Worm (Caenorhabditis elegans) whole organism, L4 larva: ENCODE data around the gene Y50D4A.10.

Experiments used
- F26F4.8 ChIP-seq: fragments of 200-800 bp; sonication (Bioruptor generic); conservative IDR thresholded peaks from 2 replicates; pipeline ENCODE4 v1.3.6; 2022; ENCODE audit warnings: missing genetic modification characterization, missing compliant biosample characterization
- Y75B8A.6 ChIP-seq: fragments of 200-800 bp; sonication (Bioruptor generic); IDR thresholded peaks from 2 replicates; pipeline ENCODE4 v1.3.6; 2022; ENCODE audit warnings: missing genetic modification reagents, missing genetic modification characterization, missing compliant biosample characterization
- ZK337.2 ChIP-seq: fragments of 200-800 bp; sonication (Bioruptor generic); IDR thresholded peaks from 2 replicates; pipeline ENCODE4 v1.3.6; 2022; ENCODE audit warnings: missing genetic modification reagents, missing genetic modification characterization, missing compliant biosample characterization
- ZK546.5 ChIP-seq, 2 experiments: sonication (generic microtip); optimal IDR thresholded peaks; 2 replicates each; lab custom pipeline; 2017; ENCODE audit warnings: missing biosample characterization in 2 of 2, missing genetic modification characterization in 2 of 2
- aha-1 ChIP-seq: fragments of 150-350 bp; peaks from one replicate; lab custom pipeline; 2014; ENCODE audit warnings: missing biosample characterization, missing genetic modification characterization
- arid-1 ChIP-seq: fragments of 200-800 bp; sonication (Bioruptor generic); conservative IDR thresholded peaks from 2 replicates; pipeline ENCODE4 v1.3.6; 2022; ENCODE audit warnings: missing genetic modification reagents, missing genetic modification characterization, missing compliant biosample characterization
- ceh-20 ChIP-seq: fragments of 200-800 bp; sonication (Bioruptor generic); IDR thresholded peaks from 2 replicates; pipeline ENCODE4 v1.3.6; 2022; ENCODE audit warnings: missing genetic modification reagents, missing genetic modification characterization, missing compliant biosample characterization
- ceh-28 ChIP-seq: fragments of 150-350 bp; optimal IDR thresholded peaks from 2 replicates; lab custom pipeline; 2014; ENCODE audit warnings: missing biosample characterization, missing genetic modification reagents, missing genetic modification characterization
- ceh-32 ChIP-seq: sonication (generic microtip); optimal IDR thresholded peaks from 2 replicates; lab custom pipeline; 2016; ENCODE audit warnings: mild to moderate bottlenecking, missing genetic modification characterization, missing compliant biosample characterization; ENCODE audit not compliant: poor library complexity
- ceh-44 ChIP-seq: fragments of 200-800 bp; sonication (Bioruptor generic); IDR thresholded peaks from 2 replicates; pipeline ENCODE4 v1.3.6; 2022; ENCODE audit warnings: missing genetic modification reagents, missing genetic modification characterization, missing compliant biosample characterization
- daf-12 ChIP-seq: fragments of 150-350 bp; optimal IDR thresholded peaks from 2 replicates; lab custom pipeline; 2014; ENCODE audit warnings: missing biosample characterization, missing genetic modification reagents, missing genetic modification characterization
- dve-1 ChIP-seq: sonication (generic microtip); optimal IDR thresholded peaks from 2 replicates; lab custom pipeline; 2017; ENCODE audit warnings: antibody characterized with exemption, mild to moderate bottlenecking, missing genetic modification characterization, missing compliant biosample characterization; ENCODE audit not compliant: insufficient read depth
- fos-1 ChIP-seq: fragments of 150-350 bp; optimal IDR thresholded peaks from 2 replicates; lab custom pipeline; 2014; ENCODE audit warnings: missing biosample characterization, missing genetic modification characterization
- hlh-11 ChIP-seq: fragments of 200-800 bp; sonication (Bioruptor generic); optimal IDR thresholded peaks from 2 replicates; lab custom pipeline; 2018; ENCODE audit warnings: mild to moderate bottlenecking, missing genetic modification characterization, missing compliant biosample characterization
- hlh-30 ChIP-seq: sonication (generic microtip); optimal IDR thresholded peaks from 2 replicates; lab custom pipeline; 2017; ENCODE audit warnings: antibody characterized with exemption, mild to moderate bottlenecking, missing genetic modification characterization, missing compliant biosample characterization; ENCODE audit not compliant: insufficient read depth
- jun-1 ChIP-seq: fragments of 150-350 bp; optimal IDR thresholded peaks from 2 replicates; lab custom pipeline; 2014; ENCODE audit warnings: missing biosample characterization, missing genetic modification reagents, missing genetic modification characterization
- lim-7 ChIP-seq: fragments of 200-800 bp; sonication (Bioruptor generic); IDR thresholded peaks from 2 replicates; pipeline ENCODE4 v1.3.6; 2022; ENCODE audit warnings: missing genetic modification characterization, missing compliant biosample characterization
- lin-29 ChIP-seq: fragments of 200-800 bp; sonication (Bioruptor generic); IDR thresholded peaks from 2 replicates; pipeline ENCODE4 v1.3.6; 2022; ENCODE audit warnings: missing genetic modification reagents, missing genetic modification characterization, missing compliant biosample characterization
- lsy-2 ChIP-seq, 2 experiments: fragments of 150-350 bp in 1 of 2; sonication (generic microtip) in 1 of 2; optimal IDR thresholded peaks; 2 replicates each; lab custom pipeline; 2014 to 2017; ENCODE audit warnings: missing biosample characterization in 2 of 2, missing genetic modification characterization in 2 of 2
- madf-9 ChIP-seq: fragments of 200-800 bp; sonication (Bioruptor generic); conservative IDR thresholded peaks from 2 replicates; pipeline ENCODE4 v1.3.6; 2022; ENCODE audit warnings: missing genetic modification reagents, missing genetic modification characterization, missing compliant biosample characterization
- mes-2 ChIP-seq: sonication (generic microtip); optimal IDR thresholded peaks from 2 replicates; lab custom pipeline; 2016; ENCODE audit warnings: missing genotype, mild to moderate bottlenecking, missing genetic modification characterization, missing compliant biosample characterization; ENCODE audit not compliant: poor library complexity, severe bottlenecking
- mxl-3 ChIP-seq: fragments of 200-800 bp; sonication (Bioruptor generic); optimal IDR thresholded peaks from 2 replicates; lab custom pipeline; 2018; ENCODE audit warnings: mild to moderate bottlenecking, missing genetic modification characterization, missing compliant biosample characterization
- nhr-237 ChIP-seq: sonication (generic microtip); optimal IDR thresholded peaks from 2 replicates; lab custom pipeline; 2017; ENCODE audit warnings: missing biosample characterization, missing genetic modification characterization
- nhr-25 ChIP-seq: sonication (generic microtip); optimal IDR thresholded peaks from 2 replicates; lab custom pipeline; 2017; ENCODE audit warnings: missing genetic modification characterization, mild to moderate bottlenecking, missing compliant biosample characterization, antibody characterized with exemption, moderate library complexity, borderline replicate concordance; ENCODE audit not compliant: insufficient read depth
- nhr-28 ChIP-seq: fragments of 150-350 bp; optimal IDR thresholded peaks from 2 replicates; lab custom pipeline; 2014; ENCODE audit warnings: missing biosample characterization, missing genetic modification characterization
- nhr-41 ChIP-seq: fragments of 200-800 bp; sonication (Bioruptor generic); IDR thresholded peaks from 2 replicates; pipeline ENCODE4 v1.3.6; 2022; ENCODE audit warnings: missing genetic modification reagents, missing genetic modification characterization, missing compliant biosample characterization
- nhr-42 ChIP-seq: fragments of 200-800 bp; sonication (Bioruptor generic); IDR thresholded peaks from 2 replicates; pipeline ENCODE4 v1.3.6; 2022; ENCODE audit warnings: missing genetic modification characterization, missing compliant biosample characterization
- nhr-48 ChIP-seq: sonication (generic microtip); optimal IDR thresholded peaks from 2 replicates; lab custom pipeline; 2016; ENCODE audit warnings: mild to moderate bottlenecking, missing genetic modification characterization, missing compliant biosample characterization
- nhr-76 ChIP-seq: fragments of 150-350 bp; optimal IDR thresholded peaks from 2 replicates; lab custom pipeline; 2014; ENCODE audit warnings: missing biosample characterization, missing genetic modification characterization
- pqm-1 ChIP-seq: sonication (generic microtip); optimal IDR thresholded peaks from 2 replicates; lab custom pipeline; 2017; ENCODE audit warnings: missing biosample characterization, missing genetic modification characterization
- sdz-12 ChIP-seq: fragments of 200-800 bp; sonication (Bioruptor generic); optimal IDR thresholded peaks from 2 replicates; lab custom pipeline; 2018; ENCODE audit warnings: mild to moderate bottlenecking, missing genetic modification characterization, missing compliant biosample characterization
- set-16 ChIP-seq: fragments of 200-800 bp; sonication (Bioruptor generic); IDR thresholded peaks from 2 replicates; pipeline ENCODE4 v1.3.6; 2022; ENCODE audit warnings: missing genetic modification reagents, missing genetic modification characterization, missing compliant biosample characterization
- snpc-4 ChIP-seq: fragments of 150-350 bp; optimal IDR thresholded peaks from 2 replicates; lab custom pipeline; 2014; ENCODE audit warnings: missing biosample characterization, missing genetic modification characterization
- spr-3 ChIP-seq: fragments of 200-800 bp; sonication (Bioruptor generic); optimal IDR thresholded peaks from 2 replicates; lab custom pipeline; 2018; ENCODE audit warnings: mild to moderate bottlenecking, missing genetic modification characterization, missing compliant biosample characterization
- tag-97 ChIP-seq: fragments of 200-800 bp; sonication (Bioruptor generic); IDR thresholded peaks from 2 replicates; pipeline ENCODE4 v1.3.6; 2022; ENCODE audit warnings: missing genetic modification characterization, missing compliant biosample characterization
- unc-130 ChIP-seq: sonication (generic microtip); optimal IDR thresholded peaks from 2 replicates; lab custom pipeline; 2016; ENCODE audit warnings: missing genetic modification reagents, missing genetic modification characterization, missing compliant biosample characterization
- unc-62 ChIP-seq, 3 experiments: fragments of 150-350 bp in 1 of 3; sonication (generic microtip); optimal IDR thresholded peaks in 2 of 3; peaks in 1 of 3; 1 replicate in 1 of 3; 2 replicates in 2 of 3; lab custom pipeline; 2014 to 2017; ENCODE audit warnings: missing biosample characterization in 3 of 3, missing genetic modification characterization in 3 of 3, missing genetic modification reagents in 3 of 3, missing genotype in 1 of 3
- zag-1 ChIP-seq: fragments of 150-350 bp; optimal IDR thresholded peaks from 2 replicates; lab custom pipeline; 2014; ENCODE audit warnings: missing biosample characterization, missing genetic modification characterization
- zfp-2 ChIP-seq: sonication (generic microtip); optimal IDR thresholded peaks from 2 replicates; lab custom pipeline; 2016; ENCODE audit warnings: mild to moderate bottlenecking, missing genetic modification characterization, missing compliant biosample characterization
- zip-11 ChIP-seq: fragments of 200-800 bp; sonication (Bioruptor generic); IDR thresholded peaks from 2 replicates; pipeline ENCODE4 v1.3.6; 2022; ENCODE audit warnings: missing genetic modification characterization, missing compliant biosample characterization
- zip-2 ChIP-seq: fragments of 150-350 bp; optimal IDR thresholded peaks from 2 replicates; lab custom pipeline; 2014; ENCODE audit warnings: missing biosample characterization, missing genetic modification characterization
- ztf-11 ChIP-seq: fragments of 150-350 bp; optimal IDR thresholded peaks from 2 replicates; lab custom pipeline; 2014; ENCODE audit warnings: missing biosample characterization, missing genetic modification characterization

Gene Y50D4A.10

DNA sequence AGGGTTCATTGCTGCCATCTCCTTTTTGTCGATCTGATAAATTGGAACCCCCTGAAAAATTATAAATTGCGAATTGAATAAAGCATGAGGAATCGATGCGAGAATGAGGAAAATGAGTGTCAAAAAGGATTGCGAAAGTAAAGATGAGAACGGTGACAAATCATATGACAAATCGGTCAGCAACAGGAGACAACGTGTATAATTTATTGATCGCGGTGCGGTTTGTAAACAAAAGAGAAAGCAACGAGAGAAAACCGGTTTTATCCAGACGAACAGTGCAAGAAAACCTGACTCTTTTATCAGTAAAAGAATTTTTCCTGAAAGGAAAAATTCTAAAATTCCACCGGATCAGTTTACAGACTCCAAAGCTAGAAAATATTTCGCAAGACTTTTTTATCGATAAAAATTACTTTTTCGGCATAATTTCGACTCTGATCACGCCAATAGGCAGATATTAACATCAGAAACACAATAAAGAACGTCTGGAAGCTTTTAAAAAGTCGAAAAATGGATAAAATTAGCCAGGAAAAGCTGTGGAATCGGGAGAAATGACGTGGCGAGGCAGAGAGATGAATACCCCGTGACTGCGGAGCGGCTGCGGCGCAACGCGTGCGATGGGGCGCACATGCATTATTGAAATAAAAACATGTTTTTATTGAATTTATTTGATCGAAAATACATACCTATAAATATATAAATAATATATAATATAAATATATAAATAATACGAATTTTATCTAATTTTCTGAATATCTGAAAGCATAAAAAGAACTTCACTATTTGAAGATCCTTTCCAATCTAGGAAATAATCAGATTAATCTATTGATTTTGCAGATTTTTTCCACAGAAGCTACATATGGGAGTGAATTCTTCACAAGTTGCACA lies 43.8 kb upstream of the Y50D4A.10 start, which contains the start of the genes rab-1 and C39F7.5 (continued):
- TF ChIP-seq lin-29 (no peak), madf-9 (GFP tag; lab: Robert Waterston, UW) (no peak), nhr-42 (GFP tag; lab: Robert Waterston, UW) (no peak), hlh-11 (tag; lab: Kevin White, UChicago) (peak; percentile 62), zip-11 (no peak), daf-12 (tag; lab: Kevin White, UChicago) (no peak), tag-97 (GFP tag; lab: Robert Waterston, UW) (no peak), F26F4.8 (GFP tag; lab: Robert Waterston, UW) (no peak), ZK337.2 (GFP tag; lab: Robert Waterston, UW) (no peak), nhr-76 (tag; lab: Kevin White, UChicago) (no peak), nhr-41 (GFP tag; lab: Robert Waterston, UW) (no peak), hlh-30 (peak; percentile 96), fos-1 (no peak), lsy-2 (tag; optimal IDR thresholded peaks at IDR 0.05; lab: Kevin White, UChicago) (peak in 1 of 2 experiments; percentile 65), spr-3 (no peak), set-16 (GFP tag; lab: Robert Waterston, UW) (no peak), snpc-4 (tag; lab: Kevin White, UChicago) (no peak), unc-130 (no peak), zfp-2 (tag; lab: Kevin White, UChicago) (no peak), Y75B8A.6 (GFP tag; lab: Robert Waterston, UW) (no peak), ceh-20 (no peak), lim-7 (GFP tag; lab: Robert Waterston, UW) (no peak)

DNA sequence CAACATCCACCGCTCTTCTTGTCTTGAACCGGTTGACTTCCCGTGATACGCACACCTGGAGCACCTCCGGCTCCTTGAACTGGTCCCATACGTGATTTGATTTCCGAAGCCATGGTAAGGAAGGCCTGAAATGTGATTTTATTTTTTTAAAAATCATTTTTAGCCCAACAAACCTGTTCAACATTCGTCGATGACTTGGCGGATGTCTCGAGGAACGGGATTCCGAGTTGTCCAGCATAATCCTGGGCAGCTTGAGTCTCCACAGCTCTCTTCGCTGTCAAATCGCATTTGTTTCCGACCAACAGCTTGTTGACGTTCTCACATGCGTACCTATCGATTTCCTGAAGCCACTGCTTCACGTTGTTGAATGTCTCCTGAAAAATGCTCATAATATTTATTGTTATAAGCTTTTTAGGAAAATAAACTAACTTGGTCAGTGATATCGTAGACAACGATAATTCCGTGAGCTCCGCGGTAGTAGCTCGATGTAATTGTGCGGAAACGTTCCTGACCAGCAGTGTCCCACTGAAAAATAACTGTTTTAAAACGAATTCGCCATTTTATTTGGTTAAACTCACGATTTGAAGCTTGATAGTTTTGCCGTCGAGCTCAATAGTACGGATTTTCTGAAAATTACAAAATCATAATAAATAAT lies 42.8 kb upstream of the Y50D4A.10 start:
- TF ChIP-seq nhr-76 (tag; lab: Kevin White, UChicago) (no peak), spr-3 (no peak), jun-1 (no peak), ZK546.5 (tag; optimal IDR thresholded peaks at IDR 0.05; lab: Kevin White, UChicago) (no peak), mes-2 (peak; percentile 11), nhr-48 (tag; lab: Kevin White, UChicago) (no peak), ceh-28 (no peak), tag-97 (GFP tag; lab: Robert Waterston, UW) (no peak), nhr-28 (no peak), ceh-32 (tag; lab: Kevin White, UChicago) (no peak), mxl-3 (peak; percentile 1), ceh-44 (0 out of 2 replicates have a peak, but pooled peaks have one; percentile 2), pqm-1 (no peak), dve-1 (tag; lab: Kevin White, UChicago) (no peak), nhr-25 (tag; lab: Kevin White, UChicago) (no peak), aha-1 (tag; lab: Kevin White, UChicago) (no peak), nhr-41 (GFP tag; lab: Robert Waterston, UW) (no peak), zip-2 (tag; lab: Kevin White, UChicago) (no peak), fos-1 (no peak), sdz-12 (no peak), hlh-11 (tag; lab: Kevin White, UChicago) (no peak), zag-1 (no peak), arid-1 (GFP tag; lab: Robert Waterston, UW) (no peak), unc-62 (GFP tag; optimal IDR thresholded peaks at IDR 0.05 in 1 of 2; lab: Kevin White, UChicago) (no peak), unc-62 (tag; optimal IDR thresholded peaks at IDR 0.05; lab: Kevin White, UChicago) (no peak), nhr-237 (no peak), ztf-11 (tag; lab: Kevin White, UChicago) (no peak)
